Fruit fly (Drosophila melanogaster) whole organism, embryonic: ENCODE measurements around the gene asun.

Experiments used
- Adf1 ChIP-seq: fragments of 200-800 bp; sonication (Bioruptor generic); IDR thresholded peaks from 2 replicates; pipeline ENCODE4 v1.3.6; 2022; ENCODE audit warnings: missing biosample characterization, missing genetic modification characterization
- Awh ChIP-seq: fragments of 200-800 bp; sonication (Bioruptor generic); IDR thresholded peaks from 2 replicates; pipeline ENCODE4, ENCODE4 v1.3.6; 2022; ENCODE audit warnings: missing biosample characterization, missing genetic modification characterization
- CG10274 ChIP-seq: fragments of 200-800 bp; sonication (Bioruptor generic); optimal IDR thresholded peaks from 3 replicates; lab custom pipeline; 2017; ENCODE audit warnings: missing biosample characterization, mild to moderate bottlenecking, missing genetic modification characterization
- CG10959 ChIP-seq: fragments of 200-800 bp; sonication (Bioruptor generic); IDR thresholded peaks from 2 replicates; pipeline ENCODE4 v1.3.6; 2022; ENCODE audit warnings: missing biosample characterization, missing genetic modification characterization
- CG11456 ChIP-seq: fragments of 200-800 bp; sonication (Bioruptor generic); IDR thresholded peaks from 3 replicates; pipeline ENCODE4 v1.3.6; 2022; ENCODE audit warnings: missing biosample characterization, missing genetic modification characterization
- CG11560 ChIP-seq: fragments of 200-800 bp; sonication (Bioruptor generic); IDR thresholded peaks from 3 replicates; pipeline ENCODE4 v1.3.6; 2022; ENCODE audit warnings: missing biosample characterization, missing genetic modification characterization
- CG12744 ChIP-seq: fragments of 200-800 bp; sonication (Bioruptor generic); optimal IDR thresholded peaks from 2 replicates; lab custom pipeline; 2016; ENCODE audit warnings: missing biosample characterization, missing genetic modification characterization
- CG14710 ChIP-seq: fragments of 200-800 bp; sonication (Bioruptor generic); optimal IDR thresholded peaks from 3 replicates; lab custom pipeline; 2019; ENCODE audit warnings: missing biosample characterization, mild to moderate bottlenecking, missing genetic modification characterization, moderate library complexity
- CG1529 ChIP-seq: fragments of 200-800 bp; sonication (Bioruptor generic); optimal IDR thresholded peaks from 3 replicates; lab custom pipeline; 2018; ENCODE audit warnings: missing biosample characterization, missing genetic modification characterization
- CG17385 ChIP-seq: fragments of 200-800 bp; sonication (Bioruptor generic); optimal IDR thresholded peaks from 3 replicates; lab custom pipeline; 2018; ENCODE audit warnings: missing biosample characterization, mild to moderate bottlenecking, missing genetic modification characterization
- CG1792 ChIP-seq: fragments of 200-800 bp; sonication (Bioruptor generic); optimal IDR thresholded peaks from 2 replicates; lab custom pipeline; 2016; ENCODE audit warnings: missing biosample characterization, missing genetic modification characterization
- CG18476 ChIP-seq: fragments of 200-800 bp; sonication (Bioruptor generic); optimal IDR thresholded peaks from 2 replicates; lab custom pipeline; 2016; ENCODE audit warnings: missing biosample characterization, mild to moderate bottlenecking, missing genetic modification characterization
- CG18599 ChIP-seq: fragments of 200-800 bp; sonication (Bioruptor generic); optimal IDR thresholded peaks from 3 replicates; lab custom pipeline; 2017; ENCODE audit warnings: missing biosample characterization, missing genetic modification characterization, mild to moderate bottlenecking, moderate library complexity, missing genetic modification reagents
- CG18619 ChIP-seq: fragments of 200-800 bp; sonication (Bioruptor generic); optimal IDR thresholded peaks from 3 replicates; lab custom pipeline; 2017; ENCODE audit warnings: missing biosample characterization, mild to moderate bottlenecking, missing genetic modification characterization
- CG3163 ChIP-seq: fragments of 200-800 bp; sonication (Bioruptor generic); optimal IDR thresholded peaks from 3 replicates; lab custom pipeline; 2016; ENCODE audit warnings: missing biosample characterization, missing genetic modification characterization
- CG4820 ChIP-seq: fragments of 200-800 bp; sonication (Bioruptor generic); optimal IDR thresholded peaks from 3 replicates; lab custom pipeline; 2016; ENCODE audit warnings: missing biosample characterization, missing genetic modification characterization
- CG6272 ChIP-seq: fragments of 200-800 bp; sonication (Bioruptor generic); IDR thresholded peaks from 2 replicates; pipeline ENCODE4 v1.3.6; 2022; ENCODE audit warnings: missing biosample characterization, missing genetic modification characterization
- CG7271 ChIP-seq: fragments of 200-800 bp; sonication (Bioruptor generic); optimal IDR thresholded peaks from 2 replicates; lab custom pipeline; 2018; ENCODE audit warnings: missing biosample characterization, mild to moderate bottlenecking, missing genetic modification characterization, moderate library complexity
- CG7372 ChIP-seq: fragments of 200-800 bp; sonication (Bioruptor generic); IDR thresholded peaks from 2 replicates; pipeline ENCODE4 v1.3.6; 2022; ENCODE audit warnings: missing biosample characterization, missing genetic modification characterization
- CG9215 ChIP-seq: fragments of 200-800 bp; sonication (Bioruptor generic); IDR thresholded peaks from 2 replicates; pipeline ENCODE4 v1.3.6; 2022; ENCODE audit warnings: missing biosample characterization, missing genetic modification characterization
- CG9876 ChIP-seq: fragments of 200-800 bp; sonication (Bioruptor generic); optimal IDR thresholded peaks from 2 replicates; lab custom pipeline; 2016; ENCODE audit warnings: missing biosample characterization, missing genetic modification characterization
- CG9932 ChIP-seq: fragments of 200-800 bp; sonication (Bioruptor generic); IDR thresholded peaks from 2 replicates; pipeline ENCODE4 v1.3.6; 2022; ENCODE audit warnings: missing biosample characterization, missing genetic modification characterization
- CTCF ChIP-seq: fragments of 200-800 bp; sonication (Bioruptor generic); optimal IDR thresholded peaks from 2 replicates; lab custom pipeline; 2017; ENCODE audit warnings: missing biosample characterization, mild to moderate bottlenecking, missing genetic modification characterization, moderate library complexity
- Doc2 ChIP-seq: fragments of 200-800 bp; sonication (Bioruptor generic); IDR thresholded peaks from 2 replicates; pipeline ENCODE4 v1.3.6; 2022; ENCODE audit warnings: missing biosample characterization, missing genetic modification characterization
- Eip74EF ChIP-seq, 2 experiments: fragments of 200-800 bp in 1 of 2; fragments of >200 bp in 1 of 2; sonication (Bioruptor generic) in 1 of 2; optimal IDR thresholded peaks; 2 replicates each; lab custom pipeline; 2017 to 2019; ENCODE audit warnings: missing biosample characterization in 2 of 2, missing genetic modification characterization in 2 of 2, mild to moderate bottlenecking in 1 of 2, moderate library complexity in 1 of 2
- Ets97D ChIP-seq: fragments of 200-800 bp; sonication (Bioruptor generic); optimal IDR thresholded peaks from 3 replicates; lab custom pipeline; 2016; ENCODE audit warnings: missing biosample characterization, missing genetic modification characterization
- Hr3 ChIP-seq: fragments of 200-800 bp; sonication (Bioruptor generic); optimal IDR thresholded peaks from 3 replicates; lab custom pipeline; 2016; ENCODE audit warnings: missing biosample characterization, missing genetic modification characterization
- Sry-β ChIP-seq: fragments of 200-800 bp; sonication (Bioruptor generic); optimal IDR thresholded peaks from 2 replicates; lab custom pipeline; 2018; ENCODE audit warnings: missing biosample characterization, mild to moderate bottlenecking, missing genetic modification characterization, moderate library complexity
- TFAM ChIP-seq: fragments of 200-800 bp; sonication (Bioruptor generic); optimal IDR thresholded peaks from 2 replicates; lab custom pipeline; 2017; ENCODE audit warnings: missing biosample characterization, missing genetic modification characterization, inconsistent platforms
- Xrp1 ChIP-seq: fragments of 200-800 bp; sonication (Bioruptor generic); IDR thresholded peaks from 2 replicates; pipeline ENCODE4 v1.3.6; 2022; ENCODE audit warnings: missing biosample characterization, missing genetic modification characterization
- ab ChIP-seq: fragments of 200-800 bp; sonication (Bioruptor generic); optimal IDR thresholded peaks from 2 replicates; lab custom pipeline; 2016; ENCODE audit warnings: missing biosample characterization, missing genetic modification characterization
- ase ChIP-seq: fragments of 200-800 bp; sonication (Bioruptor generic); IDR thresholded peaks from 3 replicates; pipeline ENCODE4 v1.3.6; 2022; ENCODE audit warnings: missing biosample characterization, missing genetic modification characterization
- chn ChIP-seq: fragments of 200-800 bp; sonication (Bioruptor generic); optimal IDR thresholded peaks from 2 replicates; lab custom pipeline; 2016; ENCODE audit warnings: missing biosample characterization, missing genetic modification characterization
- crol ChIP-seq: fragments of 200-800 bp; sonication (Bioruptor generic); IDR thresholded peaks from 2 replicates; pipeline ENCODE4 v1.3.6; 2022; ENCODE audit warnings: missing biosample characterization, missing genetic modification characterization
- cwo ChIP-seq: fragments of 200-800 bp; sonication (Bioruptor generic); optimal IDR thresholded peaks from 3 replicates; lab custom pipeline; 2017; ENCODE audit warnings: missing biosample characterization, missing genetic modification characterization, mild to moderate bottlenecking, moderate library complexity, missing genetic modification reagents
- dati ChIP-seq: fragments of 200-800 bp; sonication (Bioruptor generic); IDR thresholded peaks from 2 replicates; pipeline ENCODE4 v1.3.6; 2022; ENCODE audit warnings: missing biosample characterization, missing genetic modification characterization
- dm ChIP-seq: fragments of 200-800 bp; sonication (Bioruptor generic); optimal IDR thresholded peaks from 3 replicates; lab custom pipeline; 2016; ENCODE audit warnings: missing biosample characterization, missing genetic modification characterization
- fd102C ChIP-seq: fragments of 200-800 bp; sonication (Bioruptor generic); optimal IDR thresholded peaks from 2 replicates; lab custom pipeline; 2018; ENCODE audit warnings: missing biosample characterization, mild to moderate bottlenecking, missing genetic modification characterization, moderate library complexity
- grn ChIP-seq: fragments of 200-800 bp; sonication (Bioruptor generic); optimal IDR thresholded peaks from 3 replicates; lab custom pipeline; 2017; ENCODE audit warnings: missing biosample characterization, missing genetic modification characterization
- insv ChIP-seq, 2 experiments: fragments of 200-800 bp; sonication (Bioruptor generic); optimal IDR thresholded peaks; 3 replicates each; lab custom pipeline; 2016 to 2018; ENCODE audit warnings: missing biosample characterization in 2 of 2, missing genetic modification characterization in 2 of 2
- ken ChIP-seq: fragments of 200-800 bp; sonication (Bioruptor generic); IDR thresholded peaks from 3 replicates; pipeline ENCODE4 v1.3.6; 2022; ENCODE audit warnings: missing biosample characterization, missing genetic modification characterization
- lbe ChIP-seq: fragments of 200-800 bp; sonication (Bioruptor generic); optimal IDR thresholded peaks from 2 replicates; lab custom pipeline; 2016; ENCODE audit warnings: missing biosample characterization, mild to moderate bottlenecking, missing genetic modification characterization
- mld ChIP-seq: fragments of 200-800 bp; sonication (Bioruptor generic); IDR thresholded peaks from 3 replicates; pipeline ENCODE4 v1.3.6; 2022; ENCODE audit warnings: missing biosample characterization, missing genetic modification characterization; ENCODE audit not compliant: partially characterized antibody
- pfk ChIP-seq: fragments of 200-800 bp; sonication (Bioruptor generic); optimal IDR thresholded peaks from 2 replicates; lab custom pipeline; 2018; ENCODE audit warnings: missing biosample characterization, mild to moderate bottlenecking, missing genetic modification characterization, moderate library complexity
- pita ChIP-seq: fragments of 200-800 bp; sonication (Bioruptor generic); optimal IDR thresholded peaks from 2 replicates; lab custom pipeline; 2017; ENCODE audit warnings: missing biosample characterization, mild to moderate bottlenecking, missing genetic modification characterization
- ro ChIP-seq: fragments of 200-800 bp; sonication (Bioruptor generic); IDR thresholded peaks from 2 replicates; pipeline ENCODE4 v1.3.6; 2022; ENCODE audit warnings: missing biosample characterization, missing genetic modification characterization
- shn ChIP-seq: fragments of 200-800 bp; sonication (Bioruptor generic); optimal IDR thresholded peaks from 3 replicates; lab custom pipeline; 2016; ENCODE audit warnings: missing biosample characterization, missing genetic modification characterization
- sug ChIP-seq: fragments of 200-800 bp; optimal IDR thresholded peaks from 2 replicates; lab custom pipeline; 2019; ENCODE audit warnings: missing biosample characterization, mild to moderate bottlenecking, missing genetic modification characterization, moderate library complexity
- unc-4 ChIP-seq: fragments of 200-800 bp; sonication (Bioruptor generic); IDR thresholded peaks from 2 replicates; pipeline ENCODE4 v1.3.6; 2022; ENCODE audit warnings: missing biosample characterization, missing genetic modification characterization; ENCODE audit not compliant: partially characterized antibody
- wdn ChIP-seq: fragments of 200-800 bp; sonication (Bioruptor generic); IDR thresholded peaks from 2 replicates; pipeline ENCODE4 v1.3.6; 2022; ENCODE audit warnings: missing biosample characterization, missing genetic modification characterization
- wor ChIP-seq: fragments of 200-800 bp; sonication (Bioruptor generic); IDR thresholded peaks from 2 replicates; pipeline ENCODE4 v1.3.6; 2022; ENCODE audit warnings: missing biosample characterization, missing genetic modification characterization

asun gene

DNA sequence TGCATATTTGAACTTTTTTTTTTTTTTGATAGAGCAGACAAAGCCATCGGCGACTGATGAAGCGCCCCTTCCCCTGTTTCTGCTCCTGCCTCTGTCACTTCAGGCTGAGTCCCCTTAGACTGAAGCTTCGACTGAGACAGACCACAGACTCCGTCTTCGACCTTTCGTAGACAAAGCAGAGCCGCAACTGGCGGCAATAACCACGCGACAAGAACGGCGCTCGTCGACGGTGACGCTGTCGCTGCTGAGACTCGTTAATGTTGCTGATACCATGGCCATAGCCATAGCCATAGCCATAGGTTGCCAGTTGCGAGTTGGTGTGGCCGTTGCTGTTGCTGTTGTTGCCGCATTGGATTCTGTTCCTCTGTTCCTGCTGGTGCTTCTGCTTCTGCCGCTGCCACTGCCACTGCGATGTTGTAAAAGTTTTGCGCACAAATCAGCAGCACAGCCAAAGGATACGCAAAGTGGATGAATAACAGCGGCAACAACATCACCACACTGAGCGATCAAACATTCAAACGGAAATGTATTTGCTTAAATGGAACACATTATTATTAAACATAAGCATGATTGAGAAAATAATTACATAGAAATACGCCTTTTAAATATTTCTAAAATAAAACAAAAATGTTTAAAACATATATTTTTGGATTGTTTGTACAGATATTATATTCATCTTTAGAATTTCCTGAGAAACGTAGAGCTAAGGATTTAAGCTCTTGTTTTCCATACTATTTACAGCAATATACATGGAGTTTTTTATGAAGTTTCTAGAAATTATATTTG, 40.6 kb upstream of the asun start (continued):
- TF ChIP-seq ab (GFP tag; lab: Kevin White, UChicago) (no peak), Adf1 (GFP tag; lab: Robert Waterston, UW) (peak; percentile 88), CG9215 (GFP tag; lab: Robert Waterston, UW) (no peak), CG4820 (GFP tag; lab: Kevin White, UChicago) (no peak), CG18619 (GFP tag; lab: Kevin White, UChicago) (peak; percentile 34), CG7271 (tag; lab: Kevin White, UChicago) (no peak), unc-4 (GFP tag; lab: Robert Waterston, UW) (no peak), CG18476 (GFP tag; lab: Kevin White, UChicago) (peak; percentile 42), pfk (GFP tag; lab: Kevin White, UChicago) (peak; percentile 20), shn (GFP tag; lab: Kevin White, UChicago) (no peak), Ets97D (GFP tag; lab: Kevin White, UChicago) (no peak), wor (GFP tag; lab: Robert Waterston, UW) (no peak), sug (tag; lab: Kevin White, UChicago) (no peak), TFAM (GFP tag; lab: Kevin White, UChicago) (no peak), ken (no peak), CG7372 (GFP tag; lab: Robert Waterston, UW) (peak; percentile 5; the same call in 1 of the 2 replicates), Awh (peak; percentile 44; the same call in 1 of the 2 replicates), mld (no peak), CG1529 (GFP tag; lab: Kevin White, UChicago) (no peak), CG12744 (GFP tag; lab: Kevin White, UChicago) (no peak), CG10959 (peak; percentile 44; the same call in 1 of the 2 replicates), CG17385 (GFP tag; lab: Kevin White, UChicago) (peak; percentile 30), ase (GFP tag; lab: Robert Waterston, UW) (no peak), cwo (GFP tag; lab: Kevin White, UChicago) (no peak), Hr3 (peak; percentile 28), CG9932 (GFP tag; lab: Robert Waterston, UW) (peak; percentile 34; the same call in 1 of the 2 replicates), Xrp1 (GFP tag; lab: Robert Waterston, UW) (peak; percentile 27; the same call in 1 of the 2 replicates), insv (GFP tag; optimal IDR thresholded peaks at IDR 0.05; lab: Kevin White, UChicago) (no peak), CG1792 (no peak), CG9876 (GFP tag; lab: Kevin White, UChicago) (no peak), pita (no peak), dati (no peak), CG11456 (GFP tag; lab: Robert Waterston, UW) (no peak), dm (GFP tag; lab: Kevin White, UChicago) (peak; percentile 31), ro (GFP tag; lab: Robert Waterston, UW) (no peak), CG3163 (GFP tag; lab: Kevin White, UChicago) (no peak), lbe (no peak), Sry-β (no peak), CG14710 (tag; lab: Kevin White, UChicago) (no peak), wdn (no peak), crol (GFP tag; lab: Robert Waterston, UW) (peak; percentile 69), CG6272 (GFP tag; lab: Robert Waterston, UW) (no peak), CG18599 (GFP tag; lab: Kevin White, UChicago) (peak; percentile 59), CG10274 (GFP tag; lab: Kevin White, UChicago) (no peak), Doc2 (GFP tag; lab: Robert Waterston, UW) (no peak), Eip74EF (GFP tag; optimal IDR thresholded peaks at IDR 0.05; lab: Kevin White, UChicago) (peak in 1 of 2 experiments; percentile 23), grn (GFP tag; lab: Kevin White, UChicago) (no peak), chn (GFP tag; lab: Kevin White, UChicago) (no peak), CG11560 (tag; lab: Robert Waterston, UW) (no peak), fd102C (no peak), CTCF (GFP tag; lab: Kevin White, UChicago) (no peak)
